Fruit fly (Drosophila melanogaster): Measurements from ENCODE around the gene Dci.

Gene Dci

dm6 chr3L:820332-820731, 30.8 kb upstream of the Dci start (continued):
- TF ChIP-seq exex (tag; optimal IDR thresholded peaks at IDR 0.05) (no peak), CG15479 (GFP tag; optimal IDR thresholded peaks at IDR 0.05) (no peak), crol (GFP tag; IDR thresholded peaks at IDR 0.05) (no peak), BEAF-32 (GFP tag; optimal IDR thresholded peaks at IDR 0.05) (no peak), da (GFP tag; optimal IDR thresholded peaks at IDR 0.05) (no peak), CG7357 (GFP tag; IDR thresholded peaks at IDR 0.05) (peak; percentile 36; the same call in 1 of the 3 replicates), Opbp (GFP tag; IDR thresholded peaks at IDR 0.05; ENCODE audit: partially characterized antibody) (no peak), CG12744 (GFP tag; optimal IDR thresholded peaks at IDR 0.05) (no peak), CG17912 (GFP tag; optimal IDR thresholded peaks at IDR 0.05) (no peak), Dek (tag; optimal IDR thresholded peaks at IDR 0.05) (peak; percentile 42), Chrac-16 (GFP tag; optimal IDR thresholded peaks at IDR 0.05) (peak; percentile 42), Oli (tag; optimal IDR thresholded peaks at IDR 0.05) (peak; percentile 79), esg (GFP tag; conservative IDR thresholded peaks at IDR 0.05) (peak; percentile 78), CG7963 (GFP tag; IDR thresholded peaks at IDR 0.05; ENCODE audit: partially characterized antibody) (no peak), CG2199 (GFP tag; IDR thresholded peaks at IDR 0.05) (0 out of 3 replicates have a peak, but pooled peaks have one; percentile 52), dmrt11E (tag; optimal IDR thresholded peaks at IDR 0.05) (peak; percentile 45), Hr3 (GFP tag; optimal IDR thresholded peaks at IDR 0.05) (peak; percentile 70), ATbp (GFP tag; optimal IDR thresholded peaks at IDR 0.05) (peak; percentile 81), dm (GFP tag; optimal IDR thresholded peaks at IDR 0.05) (no peak), Kr (GFP tag; optimal IDR thresholded peaks at IDR 0.05) (no peak), Vsx1 (GFP tag; optimal IDR thresholded peaks at IDR 0.05) (peak; percentile 13), knrl (GFP tag; IDR thresholded peaks at IDR 0.05; ENCODE audit: partially characterized antibody) (no peak), tx (GFP tag; optimal IDR thresholded peaks at IDR 0.05) (no peak), eve (GFP tag; optimal IDR thresholded peaks at IDR 0.05) (no peak), CG11398 (GFP tag; optimal IDR thresholded peaks at IDR 0.05) (peak; percentile 0), CkIIα-i1 (GFP tag; IDR thresholded peaks at IDR 0.05) (no peak), CG18764 (GFP tag; optimal IDR thresholded peaks at IDR 0.05) (peak; percentile 46), chinmo (GFP tag; IDR thresholded peaks at IDR 0.05; ENCODE audit: partially characterized antibody) (no peak), CG2116 (GFP tag; optimal IDR thresholded peaks at IDR 0.05) (peak; percentile 6), zfh1 (GFP tag; IDR thresholded peaks at IDR 0.05) (peak; percentile 65; the same call in 1 of the 3 replicates), CG6654 (GFP tag; optimal IDR thresholded peaks at IDR 0.05) (peak; percentile 18), mld (GFP tag; IDR thresholded peaks at IDR 0.05; ENCODE audit: partially characterized antibody) (no peak), tgo (GFP tag; IDR thresholded peaks at IDR 0.05) (peak; percentile 87), nom (GFP tag; optimal IDR thresholded peaks at IDR 0.05) (peak; percentile 49), CG9797 (GFP tag; optimal IDR thresholded peaks at IDR 0.05) (no peak), CG9437 (GFP tag; optimal IDR thresholded peaks at IDR 0.05) (peak; percentile 54), stwl (tag; optimal IDR thresholded peaks at IDR 0.05) (no peak), wek (GFP tag; optimal IDR thresholded peaks at IDR 0.05) (no peak), CG10321 (GFP tag; IDR thresholded peaks at IDR 0.05) (no peak), H2.0 (GFP tag; IDR thresholded peaks at IDR 0.05) (peak; percentile 71; the same call in 1 of the 2 replicates), CG8290 (GFP tag; optimal IDR thresholded peaks at IDR 0.05) (no peak), CG8290 (tag; optimal IDR thresholded peaks at IDR 0.05) (peak in 1 of 2 experiments; percentile 39), emc (GFP tag; optimal IDR thresholded peaks at IDR 0.05) (no peak), Dip2 (GFP tag; IDR thresholded peaks at IDR 0.05) (no peak), CG2129 (GFP tag; IDR thresholded peaks at IDR 0.05; ENCODE audit: partially characterized antibody) (no peak), Blimp-1 (GFP tag; optimal IDR thresholded peaks at IDR 0.05) (peak; percentile 77), sens (GFP tag) (peak; percentile 92), CG12071 (GFP tag; optimal IDR thresholded peaks at IDR 0.05) (peak; percentile 12), CG10209 (GFP tag; optimal IDR thresholded peaks at IDR 0.05) (peak; percentile 58), Camta (GFP tag; optimal IDR thresholded peaks at IDR 0.05) (no peak), cas (GFP tag; IDR thresholded peaks at IDR 0.05) (no peak)

Data from whole organism, embryonic.